Worm (Caenorhabditis elegans) whole organism, L1 larva: ENCODE measurements around the gene clec-127.

Source experiments
- C34B4.2 ChIP-seq: sonication (generic microtip); optimal IDR thresholded peaks from 2 replicates; lab custom pipeline; 2017; ENCODE audit warnings: mild to moderate bottlenecking, missing genetic modification characterization, missing compliant biosample characterization
- F16B12.6 ChIP-seq: fragments of 150-350 bp; optimal IDR thresholded peaks from 2 replicates; lab custom pipeline; 2014; ENCODE audit warnings: missing biosample characterization, missing genetic modification characterization
- Y116A8C.19 ChIP-seq: sonication (generic microtip); optimal IDR thresholded peaks from 2 replicates; lab custom pipeline; 2016; ENCODE audit warnings: missing compliant biosample characterization, missing genetic modification characterization, borderline replicate concordance
- aha-1 ChIP-seq: fragments of 150-350 bp; optimal IDR thresholded peaks from 2 replicates; lab custom pipeline; 2014; ENCODE audit warnings: missing biosample characterization, missing genetic modification characterization
- aly-2 ChIP-seq: fragments of 150-350 bp; optimal IDR thresholded peaks from 2 replicates; lab custom pipeline; 2014; ENCODE audit warnings: missing biosample characterization, missing genetic modification characterization
- ceh-63 ChIP-seq: fragments of 200-800 bp; sonication (Bioruptor generic); optimal IDR thresholded peaks from 2 replicates; lab custom pipeline; 2018; ENCODE audit warnings: mild to moderate bottlenecking, missing genetic modification characterization, missing compliant biosample characterization
- ceh-8 ChIP-seq: fragments of 200-800 bp; sonication (Bioruptor generic); optimal IDR thresholded peaks from 2 replicates; lab custom pipeline; 2018; ENCODE audit warnings: mild to moderate bottlenecking, missing genetic modification characterization, moderate library complexity, missing compliant biosample characterization
- ceh-82 ChIP-seq, 3 experiments: fragments of 150-350 bp in 1 of 3; sonication (generic microtip) in 2 of 3; optimal IDR thresholded peaks; 2 replicates each; lab custom pipeline; 2014 to 2017; ENCODE audit warnings: missing biosample characterization in 3 of 3, missing genetic modification characterization in 3 of 3
- efl-3 ChIP-seq: fragments of 200-800 bp; sonication (Bioruptor generic); optimal IDR thresholded peaks from 2 replicates; lab custom pipeline; 2018; ENCODE audit warnings: mild to moderate bottlenecking, missing genetic modification characterization, missing compliant biosample characterization
- egl-13 ChIP-seq: sonication (generic microtip); optimal IDR thresholded peaks from 2 replicates; lab custom pipeline; 2016; ENCODE audit warnings: missing genotype, missing genetic modification reagents, missing genetic modification characterization, missing compliant biosample characterization
- elt-3 ChIP-seq, 6 experiments: fragments of 150-350 bp in 1 of 6; sonication (generic microtip); optimal IDR thresholded peaks; 2 replicates each; lab custom pipeline; 2017 to 2018; ENCODE audit warnings: missing biosample characterization in 6 of 6, missing genetic modification characterization in 6 of 6, inconsistent platforms in 1 of 6
- ets-5 ChIP-seq: fragments of 200-800 bp; sonication (Bioruptor generic); IDR thresholded peaks from 2 replicates; pipeline ENCODE4 v1.3.6; 2022; ENCODE audit warnings: missing genetic modification characterization, missing compliant biosample characterization
- fkh-10 ChIP-seq: sonication (generic microtip); optimal IDR thresholded peaks from 2 replicates; lab custom pipeline; 2017; ENCODE audit warnings: missing biosample characterization, missing genetic modification reagents, missing genetic modification characterization
- fos-1 ChIP-seq: fragments of 150-350 bp; optimal IDR thresholded peaks from 2 replicates; lab custom pipeline; 2014; ENCODE audit warnings: missing biosample characterization, missing genetic modification characterization
- grh-1 ChIP-seq: fragments of 200-800 bp; sonication (Bioruptor generic); IDR thresholded peaks from 2 replicates; pipeline ENCODE4 v1.3.6; 2022; ENCODE audit warnings: missing genetic modification reagents, missing genetic modification characterization, missing compliant biosample characterization
- hpl-2 ChIP-seq: fragments of 150-350 bp; optimal IDR thresholded peaks from 2 replicates; lab custom pipeline; 2014; ENCODE audit warnings: missing biosample characterization, missing genetic modification reagents, missing genetic modification characterization
- isw-1 ChIP-seq: fragments of 200-800 bp; sonication (Bioruptor generic); IDR thresholded peaks from 2 replicates; pipeline ENCODE4 v1.3.6; 2022; ENCODE audit warnings: missing genetic modification characterization, missing compliant biosample characterization
- jun-1 ChIP-seq: fragments of 150-350 bp; optimal IDR thresholded peaks from 2 replicates; lab custom pipeline; 2014; ENCODE audit warnings: missing biosample characterization, missing genetic modification reagents, missing genetic modification characterization
- lin-13 ChIP-seq: fragments of 150-350 bp; optimal IDR thresholded peaks from 2 replicates; lab custom pipeline; 2014; ENCODE audit warnings: missing biosample characterization, missing genetic modification reagents, missing genetic modification characterization
- lin-15B ChIP-seq: fragments of 150-350 bp; sonication (generic microtip); optimal IDR thresholded peaks from 3 replicates; lab custom pipeline; 2014; ENCODE audit warnings: missing biosample characterization, missing genetic modification characterization
- lsy-2 ChIP-seq, 2 experiments: fragments of 150-350 bp; optimal IDR thresholded peaks; 2 replicates each; lab custom pipeline; 2014; ENCODE audit warnings: missing biosample characterization in 2 of 2, missing genetic modification characterization in 2 of 2
- nhr-12 ChIP-seq: sonication (generic microtip); optimal IDR thresholded peaks from 2 replicates; lab custom pipeline; 2017; ENCODE audit warnings: missing biosample characterization, missing genetic modification characterization
- nhr-19 ChIP-seq: fragments of 200-800 bp; sonication (Bioruptor generic); conservative IDR thresholded peaks from 2 replicates; pipeline ENCODE4 v1.3.6; 2022; ENCODE audit warnings: missing genetic modification characterization, missing compliant biosample characterization
- nhr-237 ChIP-seq: fragments of 150-350 bp; optimal IDR thresholded peaks from 2 replicates; lab custom pipeline; 2014; ENCODE audit warnings: missing biosample characterization, missing genetic modification characterization
- nhr-28 ChIP-seq: fragments of 150-350 bp; optimal IDR thresholded peaks from 2 replicates; lab custom pipeline; 2014; ENCODE audit warnings: missing biosample characterization, missing genetic modification characterization
- nhr-47 ChIP-seq: sonication (generic microtip); optimal IDR thresholded peaks from 2 replicates; lab custom pipeline; 2016; ENCODE audit warnings: mild to moderate bottlenecking, missing genetic modification characterization, moderate library complexity, missing compliant biosample characterization
- nhr-76 ChIP-seq: sonication (generic microtip); optimal IDR thresholded peaks from 2 replicates; lab custom pipeline; 2017; ENCODE audit warnings: missing biosample characterization, missing genetic modification characterization
- nhr-77 ChIP-seq: fragments of 150-350 bp; optimal IDR thresholded peaks from 2 replicates; lab custom pipeline; 2014; ENCODE audit warnings: missing biosample characterization, missing genetic modification characterization
- nhr-84 ChIP-seq: sonication (generic microtip); optimal IDR thresholded peaks from 2 replicates; lab custom pipeline; 2017; ENCODE audit warnings: missing biosample characterization, missing genetic modification characterization
- nhr-90 ChIP-seq: sonication (generic microtip); optimal IDR thresholded peaks from 2 replicates; lab custom pipeline; 2016; ENCODE audit warnings: mild to moderate bottlenecking, missing genetic modification characterization, missing compliant biosample characterization; ENCODE audit not compliant: poor library complexity
- pag-3 ChIP-seq: sonication (generic microtip); optimal IDR thresholded peaks from 2 replicates; lab custom pipeline; 2017; ENCODE audit warnings: missing genetic modification characterization, mild to moderate bottlenecking, missing compliant biosample characterization, antibody characterized with exemption, borderline replicate concordance; ENCODE audit not compliant: insufficient read depth
- rnt-1 ChIP-seq: sonication (generic microtip); optimal IDR thresholded peaks from 2 replicates; lab custom pipeline; 2016; ENCODE audit warnings: mild to moderate bottlenecking, missing genetic modification characterization, moderate library complexity, missing compliant biosample characterization
- skn-1 ChIP-seq: fragments of 150-350 bp; optimal IDR thresholded peaks from 2 replicates; lab custom pipeline; 2014; ENCODE audit warnings: missing biosample characterization, missing genetic modification characterization
- snu-23 ChIP-seq: sonication (generic microtip); optimal IDR thresholded peaks from 2 replicates; lab custom pipeline; 2016; ENCODE audit warnings: missing genetic modification characterization, missing compliant biosample characterization
- sox-4 ChIP-seq: sonication (generic microtip); optimal IDR thresholded peaks from 2 replicates; lab custom pipeline; 2016; ENCODE audit warnings: missing genetic modification characterization, missing compliant biosample characterization
- swsn-7 ChIP-seq: sonication (generic microtip); optimal IDR thresholded peaks from 2 replicates; lab custom pipeline; 2016; ENCODE audit warnings: missing genetic modification characterization, missing compliant biosample characterization
- tlp-1 ChIP-seq: fragments of 150-350 bp; optimal IDR thresholded peaks from 2 replicates; lab custom pipeline; 2014; ENCODE audit warnings: missing biosample characterization, missing genetic modification characterization
- unc-130 ChIP-seq: fragments of 150-350 bp; optimal IDR thresholded peaks from 2 replicates; lab custom pipeline; 2017; ENCODE audit warnings: missing biosample characterization, missing genetic modification characterization, inconsistent platforms
- unc-30 ChIP-seq: sonication (generic microtip); optimal IDR thresholded peaks from 2 replicates; lab custom pipeline; 2017; ENCODE audit warnings: missing biosample characterization, missing genetic modification characterization
- unc-62 ChIP-seq: fragments of 150-350 bp; optimal IDR thresholded peaks from 2 replicates; lab custom pipeline; 2014; ENCODE audit warnings: missing biosample characterization, missing genetic modification reagents, missing genetic modification characterization
- unc-98 ChIP-seq: fragments of 200-800 bp; sonication (Bioruptor generic); IDR thresholded peaks from 2 replicates; pipeline ENCODE4 v1.3.6; 2022; ENCODE audit warnings: missing genetic modification characterization, missing compliant biosample characterization
- vab-15 ChIP-seq: sonication (generic microtip); optimal IDR thresholded peaks from 2 replicates; lab custom pipeline; 2017; ENCODE audit warnings: missing genotype, mild to moderate bottlenecking, missing genetic modification characterization, missing compliant biosample characterization
- xbp-1 ChIP-seq: sonication (generic microtip); optimal IDR thresholded peaks from 2 replicates; lab custom pipeline; 2016; ENCODE audit warnings: missing genetic modification characterization, missing compliant biosample characterization

The clec-127 gene

ce11 chrII:3598721-3599120 lies 29.7 kb upstream of the clec-127 start, which contains the start of gene Y49F6A.11:
TSS of gene Y49F6A.11 (minus strand) at chrII:3598821.
- TF ChIP-seq elt-3 (tag; optimal IDR thresholded peaks at IDR 0.05; lab: Kevin White, UChicago), result no peak
- TF ChIP-seq ceh-63 (GFP tag; lab: Kevin White, UChicago), result no peak
- no peak for TF ChIP-seq ceh-8 (GFP tag; lab: Kevin White, UChicago)
- TF ChIP-seq grh-1 (GFP tag; lab: Robert Waterston, UW), result no peak
- no peak for TF ChIP-seq nhr-76 (tag; lab: Kevin White, UChicago)
- TF ChIP-seq nhr-47, result no peak
- TF ChIP-seq, all 84 proteins: peak for 0

ce11 chrII:3595339-3595738 lies 26.3 kb upstream of the clec-127 start, which contains the start of gene Y49F6A.12:
TSS of gene Y49F6A.12 (plus strand) at chrII:3595639.
- TF ChIP-seq nhr-84 (tag; lab: Kevin White, UChicago), result no peak
- no peak for TF ChIP-seq aly-2 (tag; lab: Kevin White, UChicago)
- no peak for TF ChIP-seq fkh-10 (GFP tag; lab: Kevin White, UChicago)
- TF ChIP-seq isw-1 (GFP tag; lab: Robert Waterston, UW), result no peak
- TF ChIP-seq unc-98 (GFP tag; lab: Robert Waterston, UW), result no peak
- TF ChIP-seq unc-130 (tag; lab: Kevin White, UChicago), result no peak
- no peak for TF ChIP-seq rnt-1 (tag; lab: Kevin White, UChicago)
- TF ChIP-seq tlp-1 (tag; lab: Kevin White, UChicago), result no peak

- no peak for TF ChIP-seq nhr-90
- no peak for TF ChIP-seq xbp-1 (tag; lab: Kevin White, UChicago)
- TF ChIP-seq nhr-237 (tag; lab: Kevin White, UChicago), result no peak
- no peak for TF ChIP-seq pag-3 (tag; lab: Kevin White, UChicago)
- no peak for TF ChIP-seq unc-130 (tag; lab: Kevin White, UChicago)
- no peak for TF ChIP-seq lin-15B (tag; lab: Kevin White, UChicago)
- TF ChIP-seq nhr-19 (GFP tag; lab: Robert Waterston, UW), result no peak
- TF ChIP-seq elt-3 (tag; optimal IDR thresholded peaks at IDR 0.05; lab: Kevin White, UChicago), result no peak
- no peak for TF ChIP-seq F16B12.6 (tag; lab: Kevin White, UChicago)
- no peak for TF ChIP-seq nhr-28
- TF ChIP-seq lin-13 (GFP tag; lab: Kevin White, UChicago), result no peak
- TF ChIP-seq unc-30 (tag; lab: Kevin White, UChicago), result no peak
- no peak for TF ChIP-seq Y116A8C.19 (tag; lab: Kevin White, UChicago)
- no peak for TF ChIP-seq sox-4 (tag; lab: Kevin White, UChicago)
- TF ChIP-seq nhr-12 (tag; lab: Kevin White, UChicago), result no peak
- TF ChIP-seq nhr-77, result no peak
- no peak for TF ChIP-seq snu-23
- TF ChIP-seq vab-15 (tag; lab: Kevin White, UChicago), result no peak
- no peak for TF ChIP-seq fos-1 (tag; lab: Kevin White, UChicago)
- no peak for TF ChIP-seq ceh-82 (tag; optimal IDR thresholded peaks at IDR 0.05; lab: Kevin White, UChicago)
- TF ChIP-seq, all 84 proteins: peak for 0
Observed at ce11 chrII:3583402-3583801, 14.4 kb upstream of the clec-127 start, which contains the start of gene srh-60. TSS of gene srh-60 (plus strand) at chrII:3583702.

- TF ChIP-seq unc-62 (GFP tag; lab: Kevin White, UChicago), result no peak
- TF ChIP-seq sox-4 (tag; lab: Kevin White, UChicago), result no peak
- TF ChIP-seq ceh-82 (tag; optimal IDR thresholded peaks at IDR 0.05; lab: Kevin White, UChicago), result no peak
- no peak for TF ChIP-seq swsn-7 (tag; lab: Kevin White, UChicago)
- no peak for TF ChIP-seq xbp-1 (tag; lab: Kevin White, UChicago)
- no peak for TF ChIP-seq fkh-10 (GFP tag; lab: Kevin White, UChicago)
- no peak for TF ChIP-seq tlp-1 (tag; lab: Kevin White, UChicago)
- no peak for TF ChIP-seq lsy-2 (tag; optimal IDR thresholded peaks at IDR 0.05; lab: Kevin White, UChicago)
- TF ChIP-seq aha-1 (tag; lab: Kevin White, UChicago), result no peak
- TF ChIP-seq nhr-237 (tag; lab: Kevin White, UChicago), result no peak
- TF ChIP-seq nhr-76 (tag; lab: Kevin White, UChicago), result no peak
- no peak for TF ChIP-seq hpl-2 (GFP tag; lab: Kevin White, UChicago)
- no peak for TF ChIP-seq grh-1 (GFP tag; lab: Robert Waterston, UW)
- no peak for TF ChIP-seq egl-13 (tag; lab: Kevin White, UChicago)
- no peak for TF ChIP-seq ets-5 (GFP tag; lab: Robert Waterston, UW)
- TF ChIP-seq efl-3 (GFP tag; lab: Kevin White, UChicago), result no peak
- no peak for TF ChIP-seq jun-1
- no peak for TF ChIP-seq lin-13 (GFP tag; lab: Kevin White, UChicago)
- no peak for TF ChIP-seq skn-1 (tag; lab: Kevin White, UChicago)
- TF ChIP-seq C34B4.2, result no peak
Observed at ce11 chrII:3581752-3582151, 12.7 kb upstream of the clec-127 start, which contains the start of gene srh-59. TSS of gene srh-59 (plus strand) at chrII:3582052.
